Fruit fly (Drosophila melanogaster) whole organism, pupa: Measurements from ENCODE around the gene gammaCOP.

ENCODE experiments used
- CG10348 ChIP-seq: fragments of 200-800 bp; sonication (Bioruptor generic); IDR thresholded peaks from 2 replicates; pipeline ENCODE4 v1.3.6; 2022; ENCODE audit warnings: missing biosample characterization, missing genetic modification characterization
- CG12605 ChIP-seq: fragments of 200-800 bp; sonication (Bioruptor generic); IDR thresholded peaks from 2 replicates; pipeline ENCODE4 v1.3.6; 2022; ENCODE audit warnings: missing biosample characterization, missing genetic modification characterization
- CG13204 ChIP-seq: fragments of 200-800 bp; sonication (Bioruptor generic); optimal IDR thresholded peaks from 2 replicates; lab custom pipeline; 2018; ENCODE audit warnings: missing biosample characterization, mild to moderate bottlenecking, missing genetic modification characterization, moderate library complexity
- CG14655 ChIP-seq: fragments of 200-800 bp; sonication (Bioruptor generic); optimal IDR thresholded peaks from 3 replicates; lab custom pipeline; 2017; ENCODE audit warnings: mild to moderate bottlenecking, missing biosample characterization, missing genetic modification reagents, missing genetic modification characterization
- CG15710 ChIP-seq: fragments of 200-800 bp; sonication (Bioruptor generic); optimal IDR thresholded peaks from 2 replicates; lab custom pipeline; 2018; ENCODE audit warnings: missing biosample characterization, mild to moderate bottlenecking, missing genetic modification characterization, moderate library complexity
- CG17806 ChIP-seq: fragments of 200-800 bp; sonication (Bioruptor generic); optimal IDR thresholded peaks from 2 replicates; lab custom pipeline; 2018; ENCODE audit warnings: missing biosample characterization, mild to moderate bottlenecking, missing genetic modification characterization, moderate library complexity
- CG32121 ChIP-seq: fragments of 200-800 bp; sonication (Bioruptor generic); IDR thresholded peaks from 2 replicates; pipeline ENCODE4 v1.3.6; 2022; ENCODE audit warnings: missing biosample characterization, missing genetic modification characterization
- CG34367 ChIP-seq: fragments of 200-800 bp; sonication (Bioruptor generic); optimal IDR thresholded peaks from 2 replicates; lab custom pipeline; 2018; ENCODE audit warnings: missing biosample characterization, mild to moderate bottlenecking, missing genetic modification characterization
- CG4496 ChIP-seq: fragments of 200-800 bp; sonication (Bioruptor generic); IDR thresholded peaks from 3 replicates; pipeline ENCODE4 v1.3.6; 2022; ENCODE audit warnings: missing biosample characterization, missing genetic modification characterization
- CG8159 ChIP-seq: fragments of 200-800 bp; sonication (Bioruptor generic); optimal IDR thresholded peaks from 3 replicates; lab custom pipeline; 2018; ENCODE audit warnings: missing biosample characterization, mild to moderate bottlenecking, missing genetic modification characterization, moderate library complexity
- CG8301 ChIP-seq: fragments of 200-800 bp; sonication (Bioruptor generic); optimal IDR thresholded peaks from 2 replicates; lab custom pipeline; 2018; ENCODE audit warnings: missing biosample characterization, mild to moderate bottlenecking, missing genetic modification characterization
- CG9948 ChIP-seq: fragments of 200-800 bp; sonication (Bioruptor generic); optimal IDR thresholded peaks from 2 replicates; lab custom pipeline; 2018; ENCODE audit warnings: missing biosample characterization, mild to moderate bottlenecking, missing genetic modification characterization, moderate library complexity
- D1 ChIP-seq: fragments of 200-800 bp; sonication (Bioruptor generic); optimal IDR thresholded peaks from 2 replicates; lab custom pipeline; 2018; ENCODE audit warnings: missing biosample characterization, mild to moderate bottlenecking, missing genetic modification characterization, moderate library complexity
- EcR ChIP-seq: fragments of 200-800 bp; sonication (Bioruptor generic); optimal IDR thresholded peaks from 3 replicates; lab custom pipeline; 2019; ENCODE audit warnings: missing biosample characterization, missing genetic modification characterization, mild to moderate bottlenecking, moderate library complexity, missing genetic modification reagents
- Ets98B ChIP-seq: fragments of 200-800 bp; sonication (Bioruptor generic); IDR thresholded peaks from 2 replicates; pipeline ENCODE4 v1.3.6; 2022; ENCODE audit warnings: missing biosample characterization, missing genetic modification characterization
- Pif1A ChIP-seq: fragments of 200-800 bp; sonication (Bioruptor generic); optimal IDR thresholded peaks from 3 replicates; lab custom pipeline; 2016; ENCODE audit warnings: missing biosample characterization, missing genetic modification characterization
- Pif1B ChIP-seq: fragments of 200-800 bp; sonication (Bioruptor generic); optimal IDR thresholded peaks from 3 replicates; lab custom pipeline; 2016; ENCODE audit warnings: missing biosample characterization, missing genetic modification characterization
- Snoo ChIP-seq: fragments of 200-800 bp; sonication (Bioruptor generic); optimal IDR thresholded peaks from 3 replicates; lab custom pipeline; 2017; ENCODE audit warnings: missing biosample characterization, mild to moderate bottlenecking, missing genetic modification characterization, inconsistent platforms
- fd96Ca ChIP-seq: fragments of 200-800 bp; sonication (Bioruptor generic); IDR thresholded peaks from 3 replicates; pipeline ENCODE4 v1.3.6; 2022; ENCODE audit warnings: missing biosample characterization, missing genetic modification characterization
- gl ChIP-seq: fragments of 200-800 bp; sonication (Bioruptor generic); optimal IDR thresholded peaks from 2 replicates; lab custom pipeline; 2018; ENCODE audit warnings: missing biosample characterization, mild to moderate bottlenecking, missing genetic modification characterization
- rn ChIP-seq: fragments of 200-800 bp; sonication (Bioruptor generic); IDR thresholded peaks from 2 replicates; pipeline ENCODE4 v1.3.6; 2022; ENCODE audit warnings: missing biosample characterization, missing genetic modification characterization

Gene gammaCOP

DNA sequence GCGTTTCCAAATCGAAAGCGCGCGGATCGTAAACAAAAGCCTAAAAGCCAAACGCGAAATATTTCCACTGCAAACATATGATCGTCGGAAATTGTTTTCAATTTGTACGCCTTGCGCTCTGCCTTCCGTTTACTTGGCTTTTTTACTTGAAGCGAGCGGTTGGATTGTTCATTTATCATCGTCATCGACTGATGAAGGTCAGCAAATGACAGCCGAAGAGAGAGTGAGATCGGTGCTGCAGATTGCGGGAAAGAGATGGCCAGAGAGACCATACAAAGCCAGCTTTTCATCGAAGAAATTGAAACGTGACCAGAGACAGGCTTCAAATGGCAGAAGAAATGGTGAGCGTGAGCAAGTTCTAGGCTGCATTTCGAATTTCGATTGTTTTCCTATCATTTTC, 33.8 kb downstream of the gammaCOP start:
- TF ChIP-seq Snoo (tag; lab: Kevin White, UChicago) = no peak
- no peak for TF ChIP-seq CG12605
- no peak for TF ChIP-seq CG10348 (GFP tag; lab: Robert Waterston, UW)
- TF ChIP-seq CG13204 = no peak
- no peak for TF ChIP-seq CG17806
- TF ChIP-seq gl (tag; lab: Kevin White, UChicago) = no peak
- TF ChIP-seq CG8301 (tag; lab: Kevin White, UChicago) = no peak
- TF ChIP-seq fd96Ca (GFP tag; lab: Robert Waterston, UW) = no peak

DNA sequence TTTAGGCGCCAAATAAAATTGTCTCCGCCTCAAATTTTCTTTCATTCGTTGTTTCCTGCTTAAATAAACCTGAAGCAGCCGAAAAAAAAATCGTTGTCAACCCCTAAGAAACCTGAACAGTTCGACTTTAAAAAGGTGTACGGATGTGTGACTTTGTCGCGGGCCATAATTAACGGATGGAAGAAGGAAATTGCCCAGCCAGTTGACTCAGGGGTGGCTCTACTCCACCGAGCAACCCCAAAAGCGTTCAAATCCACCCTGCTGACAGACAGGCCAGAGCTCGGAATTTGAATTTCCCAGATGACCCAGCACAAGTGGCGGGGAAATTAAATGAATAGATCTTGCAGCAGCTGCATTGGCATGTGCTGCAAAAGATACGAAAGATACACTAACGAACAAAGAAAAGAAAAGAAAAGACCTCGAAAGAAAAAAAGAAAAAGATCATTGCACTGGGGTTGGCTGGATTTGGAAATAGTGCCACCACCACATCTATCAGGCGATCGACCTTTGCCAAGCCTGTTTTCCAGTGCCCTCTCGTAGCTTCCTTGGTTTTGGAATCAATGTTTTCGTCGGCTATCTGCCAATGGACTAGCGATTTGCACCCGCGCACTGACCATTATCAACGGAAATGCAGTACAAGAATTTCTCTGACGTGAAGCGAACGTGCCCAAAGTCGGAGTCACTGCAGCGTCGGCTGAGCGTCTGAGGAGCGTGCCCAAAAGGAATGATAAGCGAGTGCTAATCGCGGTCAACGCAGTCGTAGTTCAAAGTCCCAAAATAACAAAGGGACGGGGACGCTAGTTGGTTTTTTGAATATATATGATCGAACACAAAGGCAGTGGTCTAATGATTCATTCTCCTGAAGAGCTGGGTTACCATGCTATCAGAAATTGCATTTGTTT, 34.5 kb downstream of the gammaCOP start:
- no peak for TF ChIP-seq rn (GFP tag; lab: Robert Waterston, UW)
- TF ChIP-seq CG8159 (tag; lab: Kevin White, UChicago) = no peak
- peak; percentile 28 for TF ChIP-seq EcR (GFP tag; lab: Kevin White, UChicago)
- no peak for TF ChIP-seq Pif1A (GFP tag; lab: Kevin White, UChicago)
- no peak for TF ChIP-seq fd96Ca (GFP tag; lab: Robert Waterston, UW)
- no peak for TF ChIP-seq D1 (tag; lab: Kevin White, UChicago)
- no peak for TF ChIP-seq CG9948

dm6 chr3R:31607287-31607849, 35.4 kb downstream of the gammaCOP start:
- TF ChIP-seq rn (GFP tag; lab: Robert Waterston, UW) = no peak
- TF ChIP-seq CG14655 (GFP tag; lab: Kevin White, UChicago) = no peak
- TF ChIP-seq CG17806 = no peak
- no peak for TF ChIP-seq Pif1B (GFP tag; lab: Kevin White, UChicago)
- no peak for TF ChIP-seq CG12605
- no peak for TF ChIP-seq CG8301 (tag; lab: Kevin White, UChicago)
- no peak for TF ChIP-seq CG32121 (GFP tag; lab: Robert Waterston, UW)
- no peak for TF ChIP-seq CG8159 (tag; lab: Kevin White, UChicago)
- TF ChIP-seq Pif1A (GFP tag; lab: Kevin White, UChicago) = no peak
- TF ChIP-seq CG13204 = no peak
- no peak for TF ChIP-seq CG9948
- no peak for TF ChIP-seq CG10348 (GFP tag; lab: Robert Waterston, UW)
- TF ChIP-seq EcR (GFP tag; lab: Kevin White, UChicago) = no peak
- TF ChIP-seq D1 (tag; lab: Kevin White, UChicago) = no peak

DNA sequence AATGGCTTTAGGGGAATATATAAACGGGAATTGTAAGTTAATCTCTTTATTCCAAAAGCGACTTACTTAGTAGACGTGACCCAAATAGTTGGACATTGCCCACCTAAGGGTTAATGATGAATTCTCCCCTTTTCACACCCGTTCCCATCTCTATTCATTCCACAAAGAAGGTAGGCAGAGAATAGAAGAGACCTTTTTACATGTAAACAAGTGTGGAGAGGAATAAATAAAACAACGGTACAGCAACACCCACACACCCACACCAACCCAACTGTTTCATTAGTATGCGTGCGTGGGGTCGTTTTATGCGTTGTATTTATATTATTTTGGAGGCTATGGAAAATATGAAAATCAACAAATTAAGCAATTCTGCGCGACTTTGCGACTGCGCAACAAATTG, 36.1 kb downstream of the gammaCOP start:
- no peak for TF ChIP-seq CG34367 (tag; lab: Kevin White, UChicago)
- TF ChIP-seq gl (tag; lab: Kevin White, UChicago) = no peak
- TF ChIP-seq fd96Ca (GFP tag; lab: Robert Waterston, UW) = no peak
- TF ChIP-seq Pif1A (GFP tag; lab: Kevin White, UChicago) = no peak
- TF ChIP-seq CG15710 (tag; lab: Kevin White, UChicago) = no peak
- TF ChIP-seq EcR (GFP tag; lab: Kevin White, UChicago) = no peak
- no peak for TF ChIP-seq CG8301 (tag; lab: Kevin White, UChicago)
- TF ChIP-seq Pif1B (GFP tag; lab: Kevin White, UChicago) = no peak
- TF ChIP-seq CG14655 (GFP tag; lab: Kevin White, UChicago) = no peak
- no peak for TF ChIP-seq CG12605
- TF ChIP-seq CG13204 = no peak
- no peak for TF ChIP-seq CG4496
- no peak for TF ChIP-seq rn (GFP tag; lab: Robert Waterston, UW)
- TF ChIP-seq CG10348 (GFP tag; lab: Robert Waterston, UW) = no peak
- no peak for TF ChIP-seq Snoo (tag; lab: Kevin White, UChicago)
- TF ChIP-seq CG9948 = no peak
- TF ChIP-seq Ets98B = no peak
- no peak for TF ChIP-seq D1 (tag; lab: Kevin White, UChicago)
- TF ChIP-seq CG8159 (tag; lab: Kevin White, UChicago) = no peak
- no peak for TF ChIP-seq CG32121 (GFP tag; lab: Robert Waterston, UW)

- TF ChIP-seq CG10348 (GFP tag; lab: Robert Waterston, UW) (no peak), CG34367 (tag; lab: Kevin White, UChicago) (no peak), EcR (GFP tag; lab: Kevin White, UChicago) (peak; percentile 36), CG13204 (no peak), Pif1A (GFP tag; lab: Kevin White, UChicago) (no peak), CG14655 (GFP tag; lab: Kevin White, UChicago) (no peak), Pif1B (GFP tag; lab: Kevin White, UChicago) (no peak), CG8159 (tag; lab: Kevin White, UChicago) (peak; percentile 8), CG8301 (tag; lab: Kevin White, UChicago) (no peak), D1 (tag; lab: Kevin White, UChicago) (no peak), Ets98B (no peak), CG9948 (no peak), rn (GFP tag; lab: Robert Waterston, UW) (no peak), CG32121 (GFP tag; lab: Robert Waterston, UW) (no peak), fd96Ca (GFP tag; lab: Robert Waterston, UW) (no peak), CG12605 (no peak), CG4496 (no peak), CG15710 (tag; lab: Kevin White, UChicago) (peak; percentile 5), CG17806 (no peak), gl (tag; lab: Kevin White, UChicago) (peak; percentile 19), Snoo (tag; lab: Kevin White, UChicago) (no peak)
Measured at dm6 chr3R:31608438-31609188, 36.7 kb downstream of the gammaCOP start.
